Worm (Caenorhabditis elegans) whole organism, L4 larva: ENCODE measurements around the gene T22F3.11.
"Not testable (repeated sequence)": the region's sequence is repeated elsewhere in the genome, so short reads cannot be mapped to it uniquely, and the experiment has no call there.

ENCODE experiments used
- F10B5.3 ChIP-seq: sonication (generic microtip); optimal IDR thresholded peaks from 2 replicates; lab custom pipeline; 2016; ENCODE audit warnings: mild to moderate bottlenecking, missing genetic modification characterization, missing compliant biosample characterization
- F49E8.2 ChIP-seq: sonication (generic microtip); optimal IDR thresholded peaks from 2 replicates; lab custom pipeline; 2016; ENCODE audit warnings: missing compliant biosample characterization, mild to moderate bottlenecking, missing genetic modification characterization, borderline replicate concordance
- Y48G9A.11 ChIP-seq: fragments of 200-800 bp; sonication (Bioruptor generic); IDR thresholded peaks from 2 replicates; pipeline ENCODE4 v1.3.6; 2022; ENCODE audit warnings: missing genetic modification reagents, missing genetic modification characterization, missing compliant biosample characterization
- Y5F2A.4 ChIP-seq: fragments of 200-800 bp; sonication (Bioruptor generic); optimal IDR thresholded peaks from 2 replicates; lab custom pipeline; 2018; ENCODE audit warnings: mild to moderate bottlenecking, missing genetic modification characterization, missing compliant biosample characterization
- aly-2 ChIP-seq: sonication (generic microtip); optimal IDR thresholded peaks from 2 replicates; lab custom pipeline; 2018; ENCODE audit warnings: missing biosample characterization, missing genetic modification characterization
- ama-1 ChIP-seq: fragments of 150-350 bp; optimal IDR thresholded peaks from 2 replicates; lab custom pipeline; 2014; ENCODE audit warnings: inconsistent platforms, mixed read lengths
- arid-1 ChIP-seq: fragments of 200-800 bp; sonication (Bioruptor generic); conservative IDR thresholded peaks from 2 replicates; pipeline ENCODE4 v1.3.6; 2022; ENCODE audit warnings: missing genetic modification reagents, missing genetic modification characterization, missing compliant biosample characterization
- ceh-28 ChIP-seq: fragments of 150-350 bp; optimal IDR thresholded peaks from 2 replicates; lab custom pipeline; 2014; ENCODE audit warnings: missing biosample characterization, missing genetic modification reagents, missing genetic modification characterization
- daf-16 ChIP-seq, 3 experiments: sonication (generic microtip); optimal IDR thresholded peaks; 2 replicates each; lab custom pipeline; 2016 to 2017; ENCODE audit warnings: missing genetic modification characterization in 3 of 3, missing genetic modification reagents in 3 of 3, mild to moderate bottlenecking in 2 of 3, missing compliant biosample characterization in 2 of 3, missing biosample characterization in 1 of 3, moderate library complexity in 1 of 3
- daf-8 ChIP-seq: fragments of 200-800 bp; sonication (Bioruptor generic); IDR thresholded peaks from 2 replicates; pipeline ENCODE4 v1.3.6; 2022; ENCODE audit warnings: missing genetic modification characterization, missing compliant biosample characterization
- dmd-6 ChIP-seq: fragments of 200-800 bp; sonication (Bioruptor generic); IDR thresholded peaks from 2 replicates; pipeline ENCODE4 v1.3.6; 2022; ENCODE audit warnings: missing genetic modification reagents, missing genetic modification characterization, missing compliant biosample characterization
- dmd-9 ChIP-seq: fragments of 200-800 bp; sonication (Bioruptor generic); IDR thresholded peaks from 2 replicates; pipeline ENCODE4 v1.3.6; 2022; ENCODE audit warnings: missing genetic modification reagents, missing genetic modification characterization, missing compliant biosample characterization
- egl-27 ChIP-seq: sonication (generic microtip); optimal IDR thresholded peaks from 3 replicates; lab custom pipeline; 2017; ENCODE audit warnings: missing biosample characterization, missing genetic modification reagents, missing genetic modification characterization
- egl-43 ChIP-seq: fragments of 200-800 bp; sonication (Bioruptor generic); IDR thresholded peaks from 2 replicates; pipeline ENCODE4 v1.3.6; 2022; ENCODE audit warnings: missing genetic modification reagents, missing genetic modification characterization, missing compliant biosample characterization
- lim-7 ChIP-seq: fragments of 200-800 bp; sonication (Bioruptor generic); IDR thresholded peaks from 2 replicates; pipeline ENCODE4 v1.3.6; 2022; ENCODE audit warnings: missing genetic modification characterization, missing compliant biosample characterization
- lin-29 ChIP-seq: fragments of 200-800 bp; sonication (Bioruptor generic); IDR thresholded peaks from 2 replicates; pipeline ENCODE4 v1.3.6; 2022; ENCODE audit warnings: missing genetic modification reagents, missing genetic modification characterization, missing compliant biosample characterization
- madf-5 ChIP-seq, 2 experiments: fragments of 200-800 bp; sonication (Bioruptor generic); IDR thresholded peaks; 2 replicates each; pipeline ENCODE4 v1.3.6; 2022; ENCODE audit warnings: missing compliant biosample characterization in 2 of 2, missing genetic modification characterization in 2 of 2
- mdl-1 ChIP-seq, 2 experiments: fragments of 150-350 bp in 1 of 2; sonication (generic microtip) in 1 of 2; optimal IDR thresholded peaks; 2 replicates each; lab custom pipeline; 2014 to 2017; ENCODE audit warnings: missing biosample characterization in 2 of 2, missing genetic modification characterization in 2 of 2
- mep-1 ChIP-seq: fragments of 150-350 bp; sonication (generic microtip); optimal IDR thresholded peaks from 3 replicates; lab custom pipeline; 2014; ENCODE audit warnings: missing biosample characterization, missing genetic modification characterization
- mxl-3 ChIP-seq: fragments of 200-800 bp; sonication (Bioruptor generic); optimal IDR thresholded peaks from 2 replicates; lab custom pipeline; 2018; ENCODE audit warnings: mild to moderate bottlenecking, missing genetic modification characterization, missing compliant biosample characterization
- nhr-102 ChIP-seq: sonication (generic microtip); optimal IDR thresholded peaks from 2 replicates; lab custom pipeline; 2016; ENCODE audit warnings: mild to moderate bottlenecking, missing genetic modification characterization, moderate library complexity, missing compliant biosample characterization
- nhr-11 ChIP-seq: fragments of 150-350 bp; optimal IDR thresholded peaks from 2 replicates; lab custom pipeline; 2014; ENCODE audit warnings: missing biosample characterization, missing genetic modification characterization
- nhr-237 ChIP-seq: sonication (generic microtip); optimal IDR thresholded peaks from 2 replicates; lab custom pipeline; 2017; ENCODE audit warnings: missing biosample characterization, missing genetic modification characterization
- nhr-25 ChIP-seq: sonication (generic microtip); optimal IDR thresholded peaks from 2 replicates; lab custom pipeline; 2017; ENCODE audit warnings: missing genetic modification characterization, mild to moderate bottlenecking, missing compliant biosample characterization, antibody characterized with exemption, moderate library complexity, borderline replicate concordance; ENCODE audit not compliant: insufficient read depth
- nhr-28 ChIP-seq: fragments of 150-350 bp; optimal IDR thresholded peaks from 2 replicates; lab custom pipeline; 2014; ENCODE audit warnings: missing biosample characterization, missing genetic modification characterization
- nhr-48 ChIP-seq: sonication (generic microtip); optimal IDR thresholded peaks from 2 replicates; lab custom pipeline; 2016; ENCODE audit warnings: mild to moderate bottlenecking, missing genetic modification characterization, missing compliant biosample characterization
- pqm-1 ChIP-seq: sonication (generic microtip); optimal IDR thresholded peaks from 2 replicates; lab custom pipeline; 2017; ENCODE audit warnings: missing biosample characterization, missing genetic modification characterization
- rbr-2 ChIP-seq: sonication (generic microtip); optimal IDR thresholded peaks from 2 replicates; lab custom pipeline; 2016; ENCODE audit warnings: missing genotype, missing genetic modification characterization, missing compliant biosample characterization
- sdz-12 ChIP-seq: fragments of 200-800 bp; sonication (Bioruptor generic); optimal IDR thresholded peaks from 2 replicates; lab custom pipeline; 2018; ENCODE audit warnings: mild to moderate bottlenecking, missing genetic modification characterization, missing compliant biosample characterization
- tag-97 ChIP-seq: fragments of 200-800 bp; sonication (Bioruptor generic); IDR thresholded peaks from 2 replicates; pipeline ENCODE4 v1.3.6; 2022; ENCODE audit warnings: missing genetic modification characterization, missing compliant biosample characterization
- tra-1 ChIP-seq: fragments of 200-800 bp; sonication (Bioruptor generic); IDR thresholded peaks from 2 replicates; pipeline ENCODE4 v1.3.6; 2022; ENCODE audit warnings: missing genetic modification reagents, missing genetic modification characterization, missing compliant biosample characterization
- zag-1 ChIP-seq: fragments of 150-350 bp; optimal IDR thresholded peaks from 2 replicates; lab custom pipeline; 2014; ENCODE audit warnings: missing biosample characterization, missing genetic modification characterization
- zip-11 ChIP-seq: fragments of 200-800 bp; sonication (Bioruptor generic); IDR thresholded peaks from 2 replicates; pipeline ENCODE4 v1.3.6; 2022; ENCODE audit warnings: missing genetic modification characterization, missing compliant biosample characterization
- ztf-7 ChIP-seq: fragments of 150-350 bp; optimal IDR thresholded peaks from 2 replicates; lab custom pipeline; 2014; ENCODE audit warnings: missing biosample characterization, missing genetic modification characterization

T22F3.11 gene

DNA sequence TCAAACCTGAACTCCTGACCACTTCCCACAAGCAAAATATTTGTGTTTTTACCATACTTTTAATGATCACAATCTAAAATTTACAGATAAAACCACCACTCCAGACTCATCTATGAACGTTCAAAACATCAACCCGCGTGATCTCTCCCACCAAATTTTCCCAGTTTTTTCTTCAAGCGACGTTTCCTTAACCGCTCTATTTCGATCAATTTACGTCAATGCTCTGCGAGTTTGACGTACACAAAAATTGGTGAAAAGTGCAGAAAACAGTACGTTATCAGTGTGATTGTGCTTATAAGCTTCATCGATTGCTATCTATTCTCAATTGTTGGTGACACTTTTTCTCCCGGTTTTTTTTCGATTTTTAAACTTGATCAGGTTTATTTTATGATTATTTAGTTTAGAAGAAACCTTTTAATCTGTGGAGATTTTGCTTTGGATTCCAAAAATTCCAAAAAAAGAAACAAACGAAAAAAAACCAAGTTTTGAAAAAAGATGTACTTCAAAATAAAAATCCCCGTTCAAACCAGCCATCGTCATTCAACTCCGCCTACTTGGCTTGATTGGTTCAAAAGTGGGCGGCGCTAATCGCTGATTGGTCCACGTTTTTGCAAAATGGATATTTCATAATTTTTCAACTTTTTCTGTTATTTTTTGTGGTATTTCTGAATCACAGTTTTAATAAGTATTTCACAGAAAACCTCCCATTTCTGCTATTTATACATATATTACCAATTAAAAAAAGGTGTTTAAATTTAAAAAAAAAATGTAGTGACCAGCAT lies 18.1 kb upstream of the T22F3.11 start (continued):
- TF ChIP-seq daf-16 (GFP tag; optimal IDR thresholded peaks at IDR 0.05; lab: Kevin White, UChicago) (no peak), daf-16 (tag; optimal IDR thresholded peaks at IDR 0.05; lab: Kevin White, UChicago) (peak; percentile 96), nhr-237 (no peak), sdz-12 (GFP tag; lab: Kevin White, UChicago) (no peak), ama-1 (lab: Kevin White, UChicago) (no peak), zip-11 (GFP tag; lab: Robert Waterston, UW) (no peak), mep-1 (tag; lab: Kevin White, UChicago) (peak; percentile 47), mdl-1 (tag; optimal IDR thresholded peaks at IDR 0.05; lab: Kevin White, UChicago) (peak in 1 of 2 experiments; percentile 27), aly-2 (tag; lab: Kevin White, UChicago) (no peak), dmd-9 (GFP tag; lab: Robert Waterston, UW) (no peak), nhr-48 (tag; lab: Kevin White, UChicago) (peak; percentile 67), dmd-6 (GFP tag; lab: Robert Waterston, UW) (peak; percentile 88), F10B5.3 (tag; lab: Kevin White, UChicago) (no peak), F49E8.2 (tag; lab: Kevin White, UChicago) (no peak), nhr-102 (tag; lab: Kevin White, UChicago) (peak; percentile 74)
- TF ChIP-seq, all 104 proteins: peak for 14

- no peak for TF ChIP-seq ceh-28
- TF ChIP-seq Y5F2A.4 (GFP tag; lab: Kevin White, UChicago) = no peak
- no peak for TF ChIP-seq zag-1 (tag; lab: Kevin White, UChicago)
- TF ChIP-seq arid-1 (GFP tag; lab: Robert Waterston, UW) = no peak
- no peak for TF ChIP-seq madf-5 (GFP tag; IDR thresholded peaks at IDR 0.05; lab: Robert Waterston, UW)
- TF ChIP-seq egl-27 (tag; lab: Kevin White, UChicago) = no peak
- no peak for TF ChIP-seq tra-1 (GFP tag; lab: Robert Waterston, UW)
- no peak for TF ChIP-seq rbr-2 (tag; lab: Kevin White, UChicago)
- TF ChIP-seq pqm-1 (tag; lab: Kevin White, UChicago) = no peak
- TF ChIP-seq ztf-7 (tag; lab: Kevin White, UChicago) = no peak
- TF ChIP-seq daf-8 (GFP tag; lab: Robert Waterston, UW) = no peak
- TF ChIP-seq nhr-48 (tag; lab: Kevin White, UChicago) = no peak
- no peak for TF ChIP-seq Y48G9A.11
- TF ChIP-seq lim-7 = no peak
- no peak for TF ChIP-seq nhr-28
- TF ChIP-seq tag-97 (GFP tag; lab: Robert Waterston, UW) = no peak
- no peak for TF ChIP-seq egl-43
- TF ChIP-seq, all 104 proteins: peak for 0
These were observed 17.2 kb upstream of the T22F3.11 start, which contains the start of gene F59B1.6 for ce11 chrV:3631591-3631990. TSS of gene F59B1.6 (minus strand) at chrV:3631691.

- TF ChIP-seq nhr-25 (tag; lab: Kevin White, UChicago) = no peak
These were observed 12.6 kb upstream of the T22F3.11 start, which contains the start of gene F59B1.4 for ce11 chrV:3626944-3627343. TSS of gene F59B1.4 (minus strand) at chrV:3627044.

DNA sequence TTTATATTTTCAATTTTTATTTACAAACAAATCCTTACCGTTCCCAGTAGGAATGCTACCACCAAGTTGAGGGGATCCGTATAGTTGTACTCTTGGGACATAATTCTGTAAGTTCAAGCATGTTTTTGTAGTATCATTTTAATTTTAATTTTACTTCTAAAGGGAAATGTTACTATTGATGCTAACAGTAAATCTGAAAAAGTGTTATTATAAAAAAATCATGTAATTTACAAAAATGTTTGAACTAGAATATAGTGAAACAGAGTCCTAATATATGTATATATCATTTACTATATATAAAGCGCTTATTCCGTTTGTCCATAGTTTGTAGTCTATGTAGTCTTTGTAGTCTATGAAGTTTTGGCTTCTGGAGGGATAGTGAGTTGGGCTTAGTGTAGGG lies 6.3 kb upstream of the T22F3.11 start, which contains the start of gene srx-93:
TSS of gene srx-93 (minus strand) at position 101 of the 400 bp plus-strand sequence.
- not testable (repeated sequence) for TF ChIP-seq nhr-11; mxl-3 (GFP tag; lab: Kevin White, UChicago); lin-29 (GFP tag; lab: Robert Waterston, UW)
- TF ChIP-seq, all 104 proteins: peak for 0; not testable (repeated sequence) for 104
